Fruit fly (Drosophila melanogaster) whole organism, embryonic: ENCODE data around the gene CG12674.

Experiments
- CG16815 ChIP-seq: fragments of 200-800 bp; sonication (Bioruptor generic); optimal IDR thresholded peaks from 3 replicates; lab custom pipeline; 2017; ENCODE audit warnings: missing biosample characterization, mild to moderate bottlenecking, missing genetic modification characterization
- CG17829 ChIP-seq: fragments of 200-800 bp; optimal IDR thresholded peaks from 2 replicates; lab custom pipeline; 2019; ENCODE audit warnings: missing biosample characterization, mild to moderate bottlenecking, missing genetic modification characterization, moderate library complexity
- CG31441 ChIP-seq: fragments of 200-800 bp; sonication (Bioruptor generic); IDR thresholded peaks from 2 replicates; pipeline ENCODE4 v1.3.6; 2022; ENCODE audit warnings: missing biosample characterization, missing genetic modification characterization
- CG8359 ChIP-seq: fragments of 200-800 bp; sonication (Bioruptor generic); optimal IDR thresholded peaks from 2 replicates; lab custom pipeline; 2017; ENCODE audit warnings: missing biosample characterization, mild to moderate bottlenecking, missing genetic modification characterization, borderline replicate concordance
- CG8765 ChIP-seq: fragments of 200-800 bp; sonication (Bioruptor generic); IDR thresholded peaks from 2 replicates; pipeline ENCODE4 v1.3.6; 2022; ENCODE audit warnings: missing biosample characterization, missing genetic modification characterization
- gfzf ChIP-seq: fragments of 200-800 bp; sonication (Bioruptor generic); optimal IDR thresholded peaks from 2 replicates; lab custom pipeline; 2016; ENCODE audit warnings: missing biosample characterization, mild to moderate bottlenecking, missing genetic modification characterization, moderate library complexity
- slou ChIP-seq: fragments of 200-800 bp; sonication (Bioruptor generic); optimal IDR thresholded peaks from 3 replicates; lab custom pipeline; 2016; ENCODE audit warnings: missing biosample characterization, missing genetic modification characterization

- TF ChIP-seq CG16815 (GFP tag; lab: Kevin White, UChicago) (no peak), CG8765 (GFP tag; lab: Robert Waterston, UW) (no peak), CG31441 (GFP tag; lab: Robert Waterston, UW) (no peak), gfzf (GFP tag; lab: Kevin White, UChicago) (peak; percentile 60), CG17829 (tag; lab: Kevin White, UChicago) (peak; percentile 56), CG8359 (no peak), slou (GFP tag; lab: Kevin White, UChicago) (peak; percentile 19)
These were observed 42.0 kb upstream of the CG12674 start for dm6 chr2L:2037551-2038252.
